Worm (Caenorhabditis elegans) whole organism, L4/young adult: ENCODE data around the gene cox-6B.

Experiments used
- dao-5 ChIP-seq: sonication (generic microtip); optimal IDR thresholded peaks from 2 replicates; lab custom pipeline; 2016; ENCODE audit warnings: missing genotype, missing genetic modification characterization, moderate library complexity, missing compliant biosample characterization
- him-1 ChIP-seq: sonication (generic microtip); optimal IDR thresholded peaks from 2 replicates; lab custom pipeline; 2016; ENCODE audit warnings: missing genotype, missing genetic modification reagents, missing genetic modification characterization, missing compliant biosample characterization

- TF ChIP-seq him-1 (tag; lab: Kevin White, UChicago): no peak
- no peak for TF ChIP-seq dao-5
Observed at ce11 chrIII:2757478-2757877, 58.0 kb downstream of the cox-6B start.
